Fruit fly (Drosophila melanogaster) whole organism, prepupa: ENCODE results near the gene CG8675.

ENCODE experiments used
- CG10631 ChIP-seq: fragments of 200-800 bp; sonication (Bioruptor generic); optimal IDR thresholded peaks from 2 replicates; lab custom pipeline; 2016; ENCODE audit warnings: missing biosample characterization, missing genetic modification characterization
- CG11762 ChIP-seq: fragments of 200-800 bp; sonication (Bioruptor generic); optimal IDR thresholded peaks from 3 replicates; lab custom pipeline; 2016; ENCODE audit warnings: missing biosample characterization, missing genetic modification characterization; ENCODE audit not compliant: insufficient read depth
- CG11902 ChIP-seq: fragments of 200-800 bp; sonication (Bioruptor generic); optimal IDR thresholded peaks from 3 replicates; lab custom pipeline; 2016; ENCODE audit warnings: missing biosample characterization, missing genetic modification characterization
- CG15336 ChIP-seq: fragments of 200-800 bp; sonication (Bioruptor generic); IDR thresholded peaks from 2 replicates; pipeline ENCODE4 v1.3.6; 2022; ENCODE audit warnings: missing biosample characterization, missing genetic modification characterization
- CG1621 ChIP-seq: fragments of 200-800 bp; sonication (Bioruptor generic); optimal IDR thresholded peaks from 3 replicates; lab custom pipeline; 2018; ENCODE audit warnings: missing biosample characterization, mild to moderate bottlenecking, missing genetic modification characterization
- CG16779 ChIP-seq: fragments of 200-800 bp; sonication (Bioruptor generic); optimal IDR thresholded peaks from 3 replicates; lab custom pipeline; 2017; ENCODE audit warnings: missing biosample characterization, mild to moderate bottlenecking, missing genetic modification characterization
- CG3032 ChIP-seq: fragments of 200-800 bp; optimal IDR thresholded peaks from 2 replicates; lab custom pipeline; 2019; ENCODE audit warnings: missing biosample characterization, mild to moderate bottlenecking, missing genetic modification characterization, moderate library complexity
- CG32006 ChIP-seq: fragments of 200-800 bp; sonication (Bioruptor generic); optimal IDR thresholded peaks from 3 replicates; lab custom pipeline; 2017; ENCODE audit warnings: missing biosample characterization, mild to moderate bottlenecking, missing genetic modification characterization
- CG3919 ChIP-seq: fragments of 200-800 bp; sonication (Bioruptor generic); optimal IDR thresholded peaks from 3 replicates; lab custom pipeline; 2016; ENCODE audit warnings: missing biosample characterization, missing genetic modification characterization
- CG4318 ChIP-seq: fragments of 200-800 bp; sonication (Bioruptor generic); optimal IDR thresholded peaks from 3 replicates; lab custom pipeline; 2017; ENCODE audit warnings: missing biosample characterization, mild to moderate bottlenecking, missing genetic modification characterization
- CG6163 ChIP-seq: fragments of 200-800 bp; sonication (Bioruptor generic); IDR thresholded peaks from 3 replicates; pipeline ENCODE4 v1.3.6; 2022; ENCODE audit warnings: missing biosample characterization, missing genetic modification characterization
- CG6792 ChIP-seq: fragments of 200-800 bp; sonication (Bioruptor generic); optimal IDR thresholded peaks from 3 replicates; lab custom pipeline; 2016; ENCODE audit warnings: missing biosample characterization, missing genetic modification characterization
- CG6808 ChIP-seq: fragments of 200-800 bp; sonication (Bioruptor generic); optimal IDR thresholded peaks from 3 replicates; lab custom pipeline; 2017; ENCODE audit warnings: missing biosample characterization, missing genetic modification characterization, mild to moderate bottlenecking, moderate library complexity, missing genetic modification reagents
- CG6854 ChIP-seq: fragments of 200-800 bp; sonication (Bioruptor generic); optimal IDR thresholded peaks from 2 replicates; lab custom pipeline; 2017; ENCODE audit warnings: missing biosample characterization, mild to moderate bottlenecking, missing genetic modification characterization
- CG8632 ChIP-seq: fragments of 200-800 bp; sonication (Bioruptor generic); optimal IDR thresholded peaks from 3 replicates; lab custom pipeline; 2016; ENCODE audit warnings: missing biosample characterization, missing genetic modification characterization
- CG9139 ChIP-seq: fragments of 200-800 bp; sonication (Bioruptor generic); optimal IDR thresholded peaks from 3 replicates; lab custom pipeline; 2017; ENCODE audit warnings: missing biosample characterization, mild to moderate bottlenecking, missing genetic modification characterization
- Eip78C ChIP-seq: fragments of 200-800 bp; sonication (Bioruptor generic); peaks from one replicate; lab custom pipeline; 2016; ENCODE audit warnings: missing biosample characterization, missing genetic modification characterization
- Eip93F ChIP-seq: fragments of 200-800 bp; sonication (Bioruptor generic); optimal IDR thresholded peaks from 2 replicates; lab custom pipeline; 2016; ENCODE audit warnings: missing biosample characterization, mild to moderate bottlenecking, missing genetic modification characterization
- Ets21C ChIP-seq: fragments of 200-800 bp; sonication (Bioruptor generic); optimal IDR thresholded peaks from 3 replicates; lab custom pipeline; 2016; ENCODE audit warnings: missing biosample characterization, missing genetic modification characterization
- Ets96B ChIP-seq: fragments of 200-800 bp; optimal IDR thresholded peaks from 2 replicates; lab custom pipeline; 2019; ENCODE audit warnings: missing biosample characterization, mild to moderate bottlenecking, missing genetic modification characterization, moderate library complexity
- Hr39 ChIP-seq: fragments of 200-800 bp; sonication (Bioruptor generic); optimal IDR thresholded peaks from 2 replicates; lab custom pipeline; 2016; ENCODE audit warnings: missing biosample characterization, missing genetic modification characterization
- Lpt ChIP-seq: fragments of 200-800 bp; sonication (Bioruptor generic); optimal IDR thresholded peaks from 3 replicates; lab custom pipeline; 2016; ENCODE audit warnings: missing biosample characterization, missing genetic modification characterization
- Sox102F ChIP-seq: fragments of 200-800 bp; sonication (Bioruptor generic); optimal IDR thresholded peaks from 2 replicates; lab custom pipeline; 2016; ENCODE audit warnings: missing biosample characterization, mild to moderate bottlenecking, missing genetic modification characterization
- Sox15 ChIP-seq: fragments of 200-800 bp; sonication (Bioruptor generic); optimal IDR thresholded peaks from 3 replicates; lab custom pipeline; 2016; ENCODE audit warnings: missing biosample characterization, missing genetic modification characterization
- acj6 ChIP-seq: fragments of 200-800 bp; sonication (Bioruptor generic); optimal IDR thresholded peaks from 3 replicates; lab custom pipeline; 2016; ENCODE audit warnings: missing biosample characterization, missing genetic modification characterization
- cyc ChIP-seq: fragments of 200-800 bp; sonication (Bioruptor generic); optimal IDR thresholded peaks from 3 replicates; lab custom pipeline; 2016; ENCODE audit warnings: missing biosample characterization, missing genetic modification characterization
- dac ChIP-seq: fragments of 200-800 bp; sonication (Bioruptor generic); optimal IDR thresholded peaks from 2 replicates; lab custom pipeline; 2017; ENCODE audit warnings: missing biosample characterization, mild to moderate bottlenecking, missing genetic modification characterization
- dsx ChIP-seq: fragments of 200-800 bp; optimal IDR thresholded peaks from 3 replicates; lab custom pipeline; 2019; ENCODE audit warnings: missing biosample characterization, mild to moderate bottlenecking, missing genetic modification characterization, moderate library complexity; ENCODE audit not compliant: poor library complexity, severe bottlenecking
- esn ChIP-seq: fragments of 200-800 bp; sonication (Bioruptor generic); optimal IDR thresholded peaks from 2 replicates; lab custom pipeline; 2016; ENCODE audit warnings: missing biosample characterization, mild to moderate bottlenecking, missing genetic modification characterization, moderate library complexity
- fd59A ChIP-seq: fragments of 200-800 bp; sonication (Bioruptor generic); optimal IDR thresholded peaks from 2 replicates; lab custom pipeline; 2017; ENCODE audit warnings: missing biosample characterization, mild to moderate bottlenecking, missing genetic modification characterization, missing genetic modification reagents
- fd85E ChIP-seq: fragments of 200-800 bp; sonication (Bioruptor generic); optimal IDR thresholded peaks from 3 replicates; lab custom pipeline; 2016; ENCODE audit warnings: missing biosample characterization, missing genetic modification characterization
- fkh ChIP-seq: fragments of 200-800 bp; sonication (Bioruptor generic); optimal IDR thresholded peaks from 3 replicates; lab custom pipeline; 2017; ENCODE audit warnings: missing biosample characterization, mild to moderate bottlenecking, missing genetic modification characterization, moderate library complexity
- lz ChIP-seq: fragments of 200-800 bp; sonication (Bioruptor generic); optimal IDR thresholded peaks from 3 replicates; lab custom pipeline; 2016; ENCODE audit warnings: missing biosample characterization, missing genetic modification characterization
- pdm3 ChIP-seq: fragments of 200-800 bp; sonication (Bioruptor generic); optimal IDR thresholded peaks from 3 replicates; lab custom pipeline; 2016; ENCODE audit warnings: missing biosample characterization, missing genetic modification characterization
- salr ChIP-seq, 2 experiments: fragments of 200-800 bp; sonication (Bioruptor generic); optimal IDR thresholded peaks; 3 replicates each; lab custom pipeline; 2016 to 2018; ENCODE audit warnings: missing biosample characterization in 2 of 2, missing genetic modification characterization in 2 of 2, mild to moderate bottlenecking in 1 of 2
- ss ChIP-seq, 2 experiments: fragments of 200-800 bp; sonication (Bioruptor generic); optimal IDR thresholded peaks; 2 replicates in 1 of 2; 3 replicates in 1 of 2; lab custom pipeline; 2017 to 2018; ENCODE audit warnings: mild to moderate bottlenecking in 2 of 2, missing biosample characterization in 2 of 2, missing genetic modification characterization in 2 of 2, moderate library complexity in 1 of 2
- topi ChIP-seq: fragments of 200-800 bp; sonication (Bioruptor generic); optimal IDR thresholded peaks from 3 replicates; lab custom pipeline; 2016; ENCODE audit warnings: missing biosample characterization, missing genetic modification characterization
- vri ChIP-seq: fragments of 200-800 bp; sonication (Bioruptor generic); optimal IDR thresholded peaks from 3 replicates; lab custom pipeline; 2016; ENCODE audit warnings: missing biosample characterization, mild to moderate bottlenecking, missing genetic modification characterization

The CG8675 gene

DNA sequence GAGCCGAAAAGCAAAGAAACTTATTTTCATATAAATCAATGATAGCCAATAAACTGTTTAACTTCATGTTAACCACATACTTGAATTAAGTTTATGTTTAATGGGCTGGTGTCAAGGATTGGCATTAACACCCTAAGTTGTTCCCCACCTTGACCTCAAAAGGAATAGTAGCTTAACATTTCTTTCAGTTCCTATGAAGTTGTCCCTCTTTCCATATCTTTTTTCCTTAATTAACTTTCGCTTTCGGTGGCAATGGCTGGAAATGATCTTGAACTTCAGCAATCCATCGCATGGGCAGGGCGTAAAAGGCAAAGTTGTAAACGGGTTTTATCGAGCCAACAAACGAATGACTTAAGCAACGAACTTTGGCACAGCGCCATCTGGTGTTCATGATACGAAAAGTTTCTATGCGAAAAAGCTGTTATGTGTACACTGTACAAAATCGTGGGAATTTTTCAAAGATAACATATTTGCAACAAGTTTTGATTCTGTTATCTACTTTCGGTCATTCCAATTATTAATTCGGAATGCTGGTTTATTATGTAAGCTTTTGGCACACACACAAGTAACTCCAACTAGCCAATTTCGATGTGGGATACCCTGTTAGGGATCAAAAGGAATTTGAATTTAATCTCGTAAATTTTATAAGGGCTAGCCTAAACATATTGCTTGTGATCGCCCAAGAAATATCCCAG, 19.7 kb downstream of the CG8675 start (continued):
- no peak for TF ChIP-seq CG11762
- no peak for TF ChIP-seq fkh (GFP tag; lab: Kevin White, UChicago)
- TF ChIP-seq Sox15, result no peak
- peak; percentile 17 for TF ChIP-seq CG6792
- TF ChIP-seq fd59A, result peak; percentile 33
- TF ChIP-seq Hr39 (GFP tag; lab: Kevin White, UChicago), result peak; percentile 64
- peak; percentile 26 for TF ChIP-seq Ets21C
- peak; percentile 65 for TF ChIP-seq pdm3 (GFP tag; lab: Kevin White, UChicago)
- TF ChIP-seq cyc (GFP tag; lab: Kevin White, UChicago), result no peak
- TF ChIP-seq ss (GFP tag; optimal IDR thresholded peaks at IDR 0.05; lab: Kevin White, UChicago), result peak in 1 of 2 experiments; percentile 29
- no peak for TF ChIP-seq CG9139 (GFP tag; lab: Kevin White, UChicago)
- peak; percentile 22 for TF ChIP-seq dsx (GFP tag; lab: Kevin White, UChicago)
- no peak for TF ChIP-seq fd85E
- peak; percentile 59 for TF ChIP-seq CG3032 (tag; lab: Kevin White, UChicago)
- TF ChIP-seq acj6 (GFP tag; lab: Kevin White, UChicago), result peak; percentile 48
- TF ChIP-seq salr (GFP tag; optimal IDR thresholded peaks at IDR 0.05; lab: Kevin White, UChicago), result no peak
- TF ChIP-seq CG16779, result no peak
- TF ChIP-seq dac (GFP tag; lab: Kevin White, UChicago), result peak; percentile 37
- TF ChIP-seq CG15336 (GFP tag; lab: Robert Waterston, UW), result no peak
- peak; percentile 74 for TF ChIP-seq CG32006 (GFP tag; lab: Kevin White, UChicago)
- no peak for TF ChIP-seq CG6808 (GFP tag; lab: Kevin White, UChicago)
- peak; percentile 56 for TF ChIP-seq esn
- no peak for TF ChIP-seq CG6163 (GFP tag; lab: Robert Waterston, UW)
- TF ChIP-seq CG4318 (GFP tag; lab: Kevin White, UChicago), result peak; percentile 34
- TF ChIP-seq CG1621 (tag; lab: Kevin White, UChicago), result peak; percentile 2
- peak; percentile 0 for TF ChIP-seq topi (GFP tag; lab: Kevin White, UChicago)
- TF ChIP-seq CG11902, result no peak
- TF ChIP-seq Lpt (GFP tag; lab: Kevin White, UChicago), result peak; percentile 40
- TF ChIP-seq vri, result no peak
- no peak for TF ChIP-seq CG6854 (GFP tag; lab: Kevin White, UChicago)
- peak; percentile 23 for TF ChIP-seq CG10631 (GFP tag; lab: Kevin White, UChicago)

DNA sequence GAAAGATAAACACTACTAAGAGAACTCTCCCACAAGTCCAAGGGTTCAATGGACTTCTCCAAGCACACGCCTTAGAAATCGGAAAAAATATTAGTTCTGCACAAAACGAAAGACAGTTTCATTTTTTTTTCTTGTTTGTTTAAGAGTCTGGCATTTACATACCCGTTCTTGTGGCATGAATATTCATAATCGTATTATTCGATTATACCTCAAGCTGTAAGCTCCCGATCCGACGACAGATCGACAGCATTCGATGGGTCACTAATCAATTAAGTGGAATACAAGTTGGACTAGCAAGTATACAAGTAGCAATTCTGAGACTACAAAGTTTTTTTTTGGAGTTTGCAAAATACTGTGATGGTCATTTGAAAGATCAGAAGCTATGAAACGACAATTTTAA, 21.8 kb downstream of the CG8675 start:
- TF ChIP-seq fd59A (no peak), lz (no peak), CG6792 (no peak), CG3919 (no peak), Lpt (GFP tag; lab: Kevin White, UChicago) (no peak), CG6854 (GFP tag; lab: Kevin White, UChicago) (no peak), Sox102F (GFP tag; lab: Kevin White, UChicago) (no peak), CG10631 (GFP tag; lab: Kevin White, UChicago) (no peak), acj6 (GFP tag; lab: Kevin White, UChicago) (no peak)
- TF ChIP-seq, all 60 proteins: peak for 0

DNA sequence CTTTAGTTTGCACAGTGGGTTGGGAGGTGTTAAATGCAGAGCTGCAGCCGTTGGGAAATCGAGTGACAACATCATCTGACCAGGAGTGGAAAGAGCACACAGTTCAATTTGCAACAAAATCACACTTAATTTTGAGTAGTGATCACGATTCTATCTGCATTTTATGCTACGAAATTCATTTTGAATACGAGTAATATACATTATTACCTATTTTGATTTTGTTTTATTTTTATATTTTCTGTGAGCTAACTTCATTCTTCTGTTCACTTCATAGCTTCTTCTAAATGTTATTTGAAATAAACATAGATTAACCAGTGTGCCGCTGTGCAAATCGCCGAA, 22.7 kb downstream of the CG8675 start, which contains the start of gene CG10598:
CG10598 (minus strand) TSS at position 187 of the 339 bp plus-strand sequence.
- no peak for TF ChIP-seq CG8632 (GFP tag; lab: Kevin White, UChicago)
- TF ChIP-seq Eip78C (GFP tag; lab: Kevin White, UChicago), result peak; percentile 34
- TF ChIP-seq Ets96B (tag; lab: Kevin White, UChicago), result no peak
- TF ChIP-seq CG32006 (GFP tag; lab: Kevin White, UChicago), result peak; percentile 1
- TF ChIP-seq Eip93F (GFP tag; lab: Kevin White, UChicago), result no peak
- TF ChIP-seq, all 60 proteins: peak for 2
